Worm (Caenorhabditis elegans) whole organism, early embryonic: Measurements from ENCODE around the gene srg-68.
"Not testable (repeated sequence)": the region's sequence is repeated elsewhere in the genome, so short reads cannot be mapped to it uniquely, and the experiment has no call there.

Source experiments
- B0310.2 ChIP-seq: sonication (generic microtip); optimal IDR thresholded peaks from 2 replicates; lab custom pipeline; 2016; ENCODE audit warnings: mild to moderate bottlenecking, missing genetic modification characterization, missing compliant biosample characterization
- F13C5.2 ChIP-seq: sonication (generic microtip); optimal IDR thresholded peaks from 2 replicates; lab custom pipeline; 2017; ENCODE audit warnings: mild to moderate bottlenecking, missing genetic modification characterization, inconsistent platforms, missing compliant biosample characterization
- aly-1 ChIP-seq: sonication (generic microtip); optimal IDR thresholded peaks from 2 replicates; lab custom pipeline; 2016; ENCODE audit warnings: missing genetic modification characterization, missing compliant biosample characterization
- ama-1 ChIP-seq: fragments of 150-350 bp; optimal IDR thresholded peaks from 2 replicates; lab custom pipeline; 2014
- ceh-13 ChIP-seq: fragments of 200-800 bp; sonication (Bioruptor generic); optimal IDR thresholded peaks from 2 replicates; lab custom pipeline; 2018; ENCODE audit warnings: mild to moderate bottlenecking, missing genetic modification characterization, missing compliant biosample characterization
- ceh-36 ChIP-seq: sonication (generic microtip); optimal IDR thresholded peaks from 2 replicates; lab custom pipeline; 2016; ENCODE audit warnings: missing genetic modification characterization, inconsistent platforms, missing compliant biosample characterization
- ets-7 ChIP-seq: sonication (generic microtip); optimal IDR thresholded peaks from 2 replicates; lab custom pipeline; 2016; ENCODE audit warnings: missing genotype, missing genetic modification characterization, missing compliant biosample characterization
- flt-1 ChIP-seq: fragments of 200-800 bp; sonication (Bioruptor generic); IDR thresholded peaks from 2 replicates; pipeline ENCODE4 v1.3.6; 2022; ENCODE audit warnings: missing genetic modification characterization, missing compliant biosample characterization
- hmbx-1 ChIP-seq: sonication (generic microtip); optimal IDR thresholded peaks from 2 replicates; lab custom pipeline; 2016; ENCODE audit warnings: mild to moderate bottlenecking, missing genetic modification characterization, missing compliant biosample characterization
- hmg-4 ChIP-seq: fragments of 200-800 bp; sonication (Bioruptor generic); optimal IDR thresholded peaks from 2 replicates; lab custom pipeline; 2018; ENCODE audit warnings: mild to moderate bottlenecking, missing genetic modification characterization, missing compliant biosample characterization
- hnd-1 ChIP-seq: sonication (generic microtip); optimal IDR thresholded peaks from 2 replicates; lab custom pipeline; 2016; ENCODE audit warnings: missing genetic modification characterization, missing compliant biosample characterization
- pes-1 ChIP-seq: fragments of 200-800 bp; sonication (Bioruptor generic); IDR thresholded peaks from 2 replicates; pipeline ENCODE4 v1.3.6; 2022; ENCODE audit warnings: missing genetic modification reagents, missing genetic modification characterization, missing compliant biosample characterization
- scrt-1 ChIP-seq: fragments of 200-800 bp; sonication (Bioruptor generic); IDR thresholded peaks from 2 replicates; pipeline ENCODE4 v1.3.6; 2022; ENCODE audit warnings: missing genetic modification characterization, missing compliant biosample characterization
- sea-1 ChIP-seq: fragments of 200-800 bp; sonication (Bioruptor generic); conservative IDR thresholded peaks from 2 replicates; pipeline ENCODE4 v1.3.6; 2022; ENCODE audit warnings: missing genetic modification characterization, missing compliant biosample characterization
- tbx-11 ChIP-seq: fragments of 200-800 bp; sonication (Bioruptor generic); IDR thresholded peaks from 2 replicates; pipeline ENCODE4 v1.3.6; 2022; ENCODE audit warnings: missing genetic modification characterization, missing compliant biosample characterization
- tbx-37 ChIP-seq: fragments of 200-800 bp; sonication (Bioruptor generic); conservative IDR thresholded peaks from 2 replicates; pipeline ENCODE4 v1.3.6; 2022; ENCODE audit warnings: missing genetic modification reagents, missing genetic modification characterization, missing compliant biosample characterization
- tra-4 ChIP-seq: sonication (generic microtip); optimal IDR thresholded peaks from 2 replicates; lab custom pipeline; 2017; ENCODE audit warnings: missing genetic modification characterization, missing compliant biosample characterization

Gene srg-68

ce11 chrV:5487180-5487579, 21.9 kb upstream of the srg-68 start:
- TF ChIP-seq tra-4 (no peak), tbx-11 (GFP tag; lab: Robert Waterston, UW) (no peak), sea-1 (GFP tag; lab: Robert Waterston, UW) (no peak), hnd-1 (tag; lab: Kevin White, UChicago) (no peak), flt-1 (GFP tag; lab: Robert Waterston, UW) (no peak), scrt-1 (GFP tag; lab: Robert Waterston, UW) (no peak), ama-1 (lab: Kevin White, UChicago) (no peak), aly-1 (tag; lab: Kevin White, UChicago) (no peak), ets-7 (tag; lab: Kevin White, UChicago) (no peak), ceh-13 (GFP tag; lab: Kevin White, UChicago) (no peak), B0310.2 (no peak)

ce11 chrV:5484866-5485265, 19.6 kb upstream of the srg-68 start, which contains the start of gene srg-65:
Gene srg-65 (minus strand): TSS chrV:5484966.
- TF ChIP-seq tbx-11 (GFP tag; lab: Robert Waterston, UW) (no peak), hmbx-1 (no peak), flt-1 (GFP tag; lab: Robert Waterston, UW) (no peak), tra-4 (no peak), pes-1 (no peak), hnd-1 (tag; lab: Kevin White, UChicago) (no peak), sea-1 (GFP tag; lab: Robert Waterston, UW) (no peak), B0310.2 (no peak), scrt-1 (GFP tag; lab: Robert Waterston, UW) (no peak), aly-1 (tag; lab: Kevin White, UChicago) (no peak), ama-1 (lab: Kevin White, UChicago) (no peak), ceh-13 (GFP tag; lab: Kevin White, UChicago) (no peak), ets-7 (tag; lab: Kevin White, UChicago) (no peak), F13C5.2 (tag; lab: Kevin White, UChicago) (no peak), ceh-36 (tag; lab: Kevin White, UChicago) (no peak), hmg-4 (GFP tag; lab: Kevin White, UChicago) (no peak), tbx-37 (no peak)

ce11 chrV:5482315-5482714, 17.1 kb upstream of the srg-68 start, which contains the start of gene srg-66:
Gene srg-66 (minus strand): TSS chrV:5482415.
- no peak for TF ChIP-seq hnd-1 (tag; lab: Kevin White, UChicago)
- TF ChIP-seq B0310.2: no peak
- TF ChIP-seq ets-7 (tag; lab: Kevin White, UChicago): no peak
- TF ChIP-seq tra-4: no peak
- no peak for TF ChIP-seq hmbx-1
- TF ChIP-seq tbx-11 (GFP tag; lab: Robert Waterston, UW): no peak
- TF ChIP-seq flt-1 (GFP tag; lab: Robert Waterston, UW): no peak
- no peak for TF ChIP-seq hmg-4 (GFP tag; lab: Kevin White, UChicago)
- TF ChIP-seq scrt-1 (GFP tag; lab: Robert Waterston, UW): no peak
- TF ChIP-seq ama-1 (lab: Kevin White, UChicago): no peak
- TF ChIP-seq aly-1 (tag; lab: Kevin White, UChicago): no peak
- TF ChIP-seq pes-1: no peak
- TF ChIP-seq F13C5.2 (tag; lab: Kevin White, UChicago): no peak
- no peak for TF ChIP-seq tbx-37
- TF ChIP-seq ceh-36 (tag; lab: Kevin White, UChicago): no peak
- TF ChIP-seq sea-1 (GFP tag; lab: Robert Waterston, UW): no peak
- no peak for TF ChIP-seq ceh-13 (GFP tag; lab: Kevin White, UChicago)

- TF ChIP-seq tra-4 (no peak), hnd-1 (tag; lab: Kevin White, UChicago) (no peak), tbx-11 (GFP tag; lab: Robert Waterston, UW) (no peak)
These were observed 12.5 kb upstream of the srg-68 start for ce11 chrV:5477719-5478118.

- TF ChIP-seq flt-1 (GFP tag; lab: Robert Waterston, UW); sea-1 (GFP tag; lab: Robert Waterston, UW); ceh-13 (GFP tag; lab: Kevin White, UChicago): not testable (repeated sequence)
These were observed 5.7 kb upstream of the srg-68 start, which contains the start of gene ZC317.7 for ce11 chrV:5470930-5471329. Gene ZC317.7 (minus strand): TSS chrV:5471030.

ce11 chrV:5468489-5468888, 3.3 kb upstream of the srg-68 start, which contains the start of gene ZC317.6:
Gene ZC317.6 (minus strand): TSS chrV:5468589.
- not testable (repeated sequence) for TF ChIP-seq tra-4; aly-1 (tag; lab: Kevin White, UChicago); hmg-4 (GFP tag; lab: Kevin White, UChicago)

ce11 chrV:5462894-5463293, 2.3 kb downstream of the srg-68 start, which contains the start of gene srg-67:
Gene srg-67 (minus strand): TSS chrV:5462994.
- TF ChIP-seq F13C5.2 (tag; lab: Kevin White, UChicago) (no peak), sea-1 (GFP tag; lab: Robert Waterston, UW) (no peak), flt-1 (GFP tag; lab: Robert Waterston, UW) (no peak), ets-7 (tag; lab: Kevin White, UChicago) (no peak), B0310.2 (no peak), aly-1 (tag; lab: Kevin White, UChicago) (no peak), hnd-1 (tag; lab: Kevin White, UChicago) (no peak), hmg-4 (GFP tag; lab: Kevin White, UChicago) (no peak), tbx-11 (GFP tag; lab: Robert Waterston, UW) (no peak), hmbx-1 (no peak), ama-1 (lab: Kevin White, UChicago) (no peak), tbx-37 (no peak), tra-4 (no peak)

- TF ChIP-seq tra-4 (no peak), aly-1 (tag; lab: Kevin White, UChicago) (no peak), scrt-1 (GFP tag; lab: Robert Waterston, UW) (no peak), F13C5.2 (tag; lab: Kevin White, UChicago) (no peak)
These were observed 5.4 kb downstream of the srg-68 start, which contains the start of gene ZC317.2 for ce11 chrV:5459806-5460205. Gene ZC317.2 (plus strand): TSS chrV:5460106.
